Fruit fly (Drosophila melanogaster) whole organism, prepupa: Measurements from ENCODE around the gene CG7772.

ENCODE experiments used
- CG16779 ChIP-seq: fragments of 200-800 bp; sonication (Bioruptor generic); optimal IDR thresholded peaks from 3 replicates; lab custom pipeline; 2017; ENCODE audit warnings: missing biosample characterization, mild to moderate bottlenecking, missing genetic modification characterization
- Hr38 ChIP-seq: sonication (Bioruptor generic); optimal IDR thresholded peaks from 2 replicates; lab custom pipeline; 2016; ENCODE audit warnings: missing biosample characterization, missing genetic modification characterization
- OdsH ChIP-seq: fragments of 200-800 bp; sonication (Bioruptor generic); optimal IDR thresholded peaks from 3 replicates; lab custom pipeline; 2016; ENCODE audit warnings: missing biosample characterization, missing genetic modification characterization
- fd59A ChIP-seq: fragments of 200-800 bp; sonication (Bioruptor generic); optimal IDR thresholded peaks from 2 replicates; lab custom pipeline; 2017; ENCODE audit warnings: missing biosample characterization, mild to moderate bottlenecking, missing genetic modification characterization, missing genetic modification reagents
- net ChIP-seq: fragments of 200-800 bp; sonication (Bioruptor generic); optimal IDR thresholded peaks from 3 replicates; lab custom pipeline; 2016; ENCODE audit warnings: missing biosample characterization, missing genetic modification characterization
- spab ChIP-seq: fragments of 200-800 bp; sonication (Bioruptor generic); optimal IDR thresholded peaks from 2 replicates; lab custom pipeline; 2017; ENCODE audit warnings: missing biosample characterization, mild to moderate bottlenecking, missing genetic modification characterization, missing genetic modification reagents

DNA sequence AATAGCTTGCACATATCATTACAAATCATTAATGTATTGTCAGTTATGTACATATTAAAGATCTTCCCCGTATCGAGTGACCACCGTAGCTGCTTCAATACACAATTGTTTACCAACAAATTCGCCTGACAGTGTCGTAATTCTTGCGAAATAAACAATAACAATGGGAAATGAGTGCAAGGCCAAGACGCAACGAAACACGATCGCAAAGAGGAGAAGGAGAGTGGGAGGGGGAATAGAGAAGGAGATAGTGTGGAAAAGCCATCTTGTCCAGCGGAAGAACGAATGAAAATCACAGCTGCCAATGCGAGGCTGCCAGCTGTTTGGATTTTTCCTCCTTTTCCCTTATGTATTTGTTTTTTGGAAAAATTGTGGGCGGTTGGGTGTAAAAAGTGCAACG, 21.8 kb downstream of the CG7772 start:
- TF ChIP-seq fd59A (GFP tag; lab: Kevin White, UChicago) = no peak
- TF ChIP-seq net (GFP tag; lab: Kevin White, UChicago) = no peak
- no peak for TF ChIP-seq spab (GFP tag; lab: Kevin White, UChicago)
- TF ChIP-seq OdsH (GFP tag; lab: Kevin White, UChicago) = no peak
- TF ChIP-seq CG16779 (tag; lab: Kevin White, UChicago) = no peak
- TF ChIP-seq Hr38 (GFP tag; lab: Kevin White, UChicago) = no peak
